Worm (Caenorhabditis elegans) whole organism, L4/young adult: ENCODE data around the gene ncx-8.

Source experiments
- W03F9.2 ChIP-seq: fragments of 150-350 bp; optimal IDR thresholded peaks from 2 replicates; lab custom pipeline; 2014; ENCODE audit warnings: missing biosample characterization, missing genetic modification characterization
- dao-5 ChIP-seq: sonication (generic microtip); optimal IDR thresholded peaks from 2 replicates; lab custom pipeline; 2016; ENCODE audit warnings: missing genotype, missing genetic modification characterization, moderate library complexity, missing compliant biosample characterization
- him-1 ChIP-seq: sonication (generic microtip); optimal IDR thresholded peaks from 2 replicates; lab custom pipeline; 2016; ENCODE audit warnings: missing genotype, missing genetic modification reagents, missing genetic modification characterization, missing compliant biosample characterization

- no peak for TF ChIP-seq him-1 (tag; lab: Kevin White, UChicago)
- TF ChIP-seq dao-5 (tag; lab: Kevin White, UChicago), result no peak
- no peak for TF ChIP-seq W03F9.2
These were observed 3.9 kb downstream of the ncx-8 start, which contains the start of gene srsx-13 for ce11 chrV:4983091-4983490.
